Comparison of ENCODE assay signal across 2 fruit fly cellular contexts in genomic region chr3R:4360668-4361110, dm6.
TF ChIP-seq lines count a peak whose summit lies in the region.

No protein-coding gene starts in this region.

TF ChIP-seq in whole organism, embryonic, 481 proteins besides CTCF, POLR2A, EP300 and RAD21 (continued from another document and continues in another):
- peak; percentile 52; the same call in 1 of the 2 replicates for TF ChIP-seq CG4360 (GFP tag; IDR thresholded peaks at IDR 0.05; lab: Robert Waterston, UW)
- TF ChIP-seq zen (tag; optimal IDR thresholded peaks at IDR 0.05; lab: Kevin White, UChicago), result no peak
- no peak for TF ChIP-seq gt (GFP tag; IDR thresholded peaks at IDR 0.05; lab: Robert Waterston, UW)
- TF ChIP-seq grn (GFP tag; optimal IDR thresholded peaks at IDR 0.05; lab: Kevin White, UChicago), result peak; percentile 51
- peak in 1 of 2 experiments; percentile 0 for TF ChIP-seq Pdp1 (GFP tag; optimal IDR thresholded peaks at IDR 0.05; lab: Kevin White, UChicago)
- TF ChIP-seq zen2 (GFP tag; IDR thresholded peaks at IDR 0.05; lab: Robert Waterston, UW; ENCODE audit: partially characterized antibody), result 0 out of 3 replicates have a peak, but pooled peaks have one; percentile 21
- peak; percentile 29 for TF ChIP-seq CG8478 (optimal IDR thresholded peaks at IDR 0.05; lab: Kevin White, UChicago)
- TF ChIP-seq CG2116 (GFP tag; optimal IDR thresholded peaks at IDR 0.05; lab: Kevin White, UChicago), result no peak
- peak; percentile 1 for TF ChIP-seq CG12769 (tag; optimal IDR thresholded peaks at IDR 0.05; lab: Kevin White, UChicago)
- no peak for TF ChIP-seq repo (GFP tag; optimal IDR thresholded peaks at IDR 0.05; lab: Kevin White, UChicago)
- no peak for TF ChIP-seq emc (GFP tag; optimal IDR thresholded peaks at IDR 0.05; lab: Kevin White, UChicago)
- TF ChIP-seq Deaf1 (tag; optimal IDR thresholded peaks at IDR 0.05; lab: Kevin White, UChicago), result peak; percentile 88
- peak; percentile 87 for TF ChIP-seq Med (GFP tag; lab: Kevin White, UChicago)
- TF ChIP-seq CG15514 (GFP tag; optimal IDR thresholded peaks at IDR 0.05; lab: Kevin White, UChicago), result no peak
- TF ChIP-seq CG11456 (GFP tag; IDR thresholded peaks at IDR 0.05; lab: Robert Waterston, UW), result no peak
- TF ChIP-seq CG10543 (GFP tag; optimal IDR thresholded peaks at IDR 0.05; lab: Kevin White, UChicago), result peak; percentile 72
- TF ChIP-seq luna (GFP tag; optimal IDR thresholded peaks at IDR 0.05; lab: Kevin White, UChicago), result no peak
- peak; percentile 100 for TF ChIP-seq onecut (GFP tag; IDR thresholded peaks at IDR 0.05; lab: Robert Waterston, UW)
- no peak for TF ChIP-seq fru (optimal IDR thresholded peaks at IDR 0.05; lab: Kevin White, UChicago)
- peak; percentile 21 for TF ChIP-seq BEAF-32 (GFP tag; optimal IDR thresholded peaks at IDR 0.05; lab: Kevin White, UChicago)
- TF ChIP-seq pb (GFP tag; optimal IDR thresholded peaks at IDR 0.05; lab: Kevin White, UChicago), result peak; percentile 10
- TF ChIP-seq fd102C (GFP tag; optimal IDR thresholded peaks at IDR 0.05; lab: Kevin White, UChicago), result no peak
- TF ChIP-seq bbx (GFP tag; IDR thresholded peaks at IDR 0.05; lab: Robert Waterston, UW; ENCODE audit: partially characterized antibody), result peak; percentile 63
- TF ChIP-seq ham (GFP tag; IDR thresholded peaks at IDR 0.05; lab: Robert Waterston, UW), result no peak
- no peak for TF ChIP-seq peb (GFP tag; IDR thresholded peaks at IDR 0.05; lab: Robert Waterston, UW)
- 0 out of 3 replicates have a peak, but pooled peaks have one; percentile 48 for TF ChIP-seq Dbx (GFP tag; IDR thresholded peaks at IDR 0.05; lab: Robert Waterston, UW)
- peak; percentile 38; the same call in 1 of the 2 replicates for TF ChIP-seq rib (GFP tag; IDR thresholded peaks at IDR 0.05; lab: Robert Waterston, UW)
- peak; percentile 53 for TF ChIP-seq ftz-f1 (GFP tag; optimal IDR thresholded peaks at IDR 0.05; lab: Kevin White, UChicago)
- 0 out of 2 replicates have a peak, but pooled peaks have one; percentile 25 for TF ChIP-seq Scr (GFP tag; IDR thresholded peaks at IDR 0.05; lab: Robert Waterston, UW; ENCODE audit: partially characterized antibody)
- no peak for TF ChIP-seq bowl (GFP tag; IDR thresholded peaks at IDR 0.05; lab: Robert Waterston, UW)
- peak; percentile 91 for TF ChIP-seq crol (GFP tag; IDR thresholded peaks at IDR 0.05; lab: Robert Waterston, UW)
- TF ChIP-seq bigmax (GFP tag; optimal IDR thresholded peaks at IDR 0.05; lab: Kevin White, UChicago), result no peak
- peak; percentile 28; the same call in 1 of the 2 replicates for TF ChIP-seq Drgx (GFP tag; IDR thresholded peaks at IDR 0.05; lab: Robert Waterston, UW)
- no peak for TF ChIP-seq CG4854 (GFP tag; optimal IDR thresholded peaks at IDR 0.05; lab: Kevin White, UChicago)
- TF ChIP-seq ap (GFP tag; IDR thresholded peaks at IDR 0.05; lab: Robert Waterston, UW), result no peak
- TF ChIP-seq Sin3A (optimal IDR thresholded peaks at IDR 0.05; lab: Kevin White, UChicago), result no peak
- TF ChIP-seq CG10565 (GFP tag; optimal IDR thresholded peaks at IDR 0.05; lab: Kevin White, UChicago), result no peak
- TF ChIP-seq CG6765 (GFP tag; optimal IDR thresholded peaks at IDR 0.05; lab: Kevin White, UChicago), result peak; percentile 55
- 0 out of 2 replicates have a peak, but pooled peaks have one; percentile 11 for TF ChIP-seq CG16779 (GFP tag; IDR thresholded peaks at IDR 0.05; lab: Robert Waterston, UW)
- TF ChIP-seq CG2875 (GFP tag; optimal IDR thresholded peaks at IDR 0.05; lab: Kevin White, UChicago), result no peak
- TF ChIP-seq NfI (GFP tag; optimal IDR thresholded peaks at IDR 0.05; lab: Kevin White, UChicago), result peak; percentile 10
- peak; percentile 69; the same call in 1 of the 3 replicates for TF ChIP-seq CG6175 (GFP tag; IDR thresholded peaks at IDR 0.05; lab: Robert Waterston, UW)
- no peak for TF ChIP-seq hkb (optimal IDR thresholded peaks at IDR 0.05; lab: Kevin White, UChicago)
- peak; percentile 65 for TF ChIP-seq hkb (GFP tag; IDR thresholded peaks at IDR 0.05; lab: Robert Waterston, UW)
- TF ChIP-seq caup (GFP tag; optimal IDR thresholded peaks at IDR 0.05; lab: Kevin White, UChicago; ENCODE audit: severe bottlenecking), result peak; percentile 2
- no peak for TF ChIP-seq Six4 (GFP tag; optimal IDR thresholded peaks at IDR 0.05; lab: Kevin White, UChicago)
- TF ChIP-seq CG1233 (GFP tag; optimal IDR thresholded peaks at IDR 0.05; lab: Kevin White, UChicago), result no peak
- TF ChIP-seq chinmo (GFP tag; IDR thresholded peaks at IDR 0.05; lab: Robert Waterston, UW; ENCODE audit: partially characterized antibody), result peak; percentile 75; the same call in 1 of the 4 replicates
- no peak for TF ChIP-seq CG8290 (GFP tag; optimal IDR thresholded peaks at IDR 0.05; lab: Kevin White, UChicago)
- TF ChIP-seq CG8290 (tag; optimal IDR thresholded peaks at IDR 0.05; lab: Kevin White, UChicago), result peak in 1 of 2 experiments; percentile 40
- peak in 1 of 2 experiments; percentile 54 for TF ChIP-seq Hr51 (GFP tag; optimal IDR thresholded peaks at IDR 0.05; lab: Kevin White, UChicago)
- TF ChIP-seq Lhr (GFP tag; optimal IDR thresholded peaks at IDR 0.05; lab: Kevin White, UChicago), result peak; percentile 7
- no peak for TF ChIP-seq CG9817 (tag; optimal IDR thresholded peaks at IDR 0.05; lab: Kevin White, UChicago)
- no peak for TF ChIP-seq CG7786 (GFP tag; optimal IDR thresholded peaks at IDR 0.05; lab: Kevin White, UChicago)
- TF ChIP-seq tap (tag; optimal IDR thresholded peaks at IDR 0.05; lab: Kevin White, UChicago), result no peak
- TF ChIP-seq esg (GFP tag; conservative IDR thresholded peaks at IDR 0.05; lab: Robert Waterston, UW), result no peak
- TF ChIP-seq crp (GFP tag; optimal IDR thresholded peaks at IDR 0.05; lab: Kevin White, UChicago), result no peak
- TF ChIP-seq Hr3 (GFP tag; optimal IDR thresholded peaks at IDR 0.05; lab: Kevin White, UChicago), result no peak
- TF ChIP-seq CG12071 (GFP tag; optimal IDR thresholded peaks at IDR 0.05; lab: Kevin White, UChicago), result peak; percentile 27
- peak; percentile 41 for TF ChIP-seq CG18599 (GFP tag; optimal IDR thresholded peaks at IDR 0.05; lab: Kevin White, UChicago)
- no peak for TF ChIP-seq jumu (GFP tag; optimal IDR thresholded peaks at IDR 0.05; lab: Kevin White, UChicago)
- TF ChIP-seq CG13894 (tag; optimal IDR thresholded peaks at IDR 0.05; lab: Kevin White, UChicago), result peak; percentile 33
- peak; percentile 98 for TF ChIP-seq abd-A (tag; optimal IDR thresholded peaks at IDR 0.05; lab: Kevin White, UChicago)
- no peak for TF ChIP-seq shn (GFP tag; optimal IDR thresholded peaks at IDR 0.05; lab: Kevin White, UChicago)

TF ChIP-seq in whole organism, prepupa, 60 proteins besides CTCF, POLR2A, EP300 and RAD21 (continued from another document):
- TF ChIP-seq CG7368 (GFP tag; optimal IDR thresholded peaks at IDR 0.05; lab: Kevin White, UChicago) (peak; percentile 3), CG11294 (GFP tag; IDR thresholded peaks at IDR 0.05; lab: Robert Waterston, UW) (no peak), Sox15 (GFP tag; optimal IDR thresholded peaks at IDR 0.05; lab: Kevin White, UChicago) (no peak), Sox102F (GFP tag; optimal IDR thresholded peaks at IDR 0.05; lab: Kevin White, UChicago) (peak; percentile 13), CG8319 (GFP tag; optimal IDR thresholded peaks at IDR 0.05; lab: Kevin White, UChicago) (no peak), Lpt (GFP tag; optimal IDR thresholded peaks at IDR 0.05; lab: Kevin White, UChicago) (peak; percentile 36), CG11902 (GFP tag; optimal IDR thresholded peaks at IDR 0.05; lab: Kevin White, UChicago) (peak; percentile 24), CG6808 (GFP tag; optimal IDR thresholded peaks at IDR 0.05; lab: Kevin White, UChicago) (no peak), CG6854 (GFP tag; optimal IDR thresholded peaks at IDR 0.05; lab: Kevin White, UChicago) (peak; percentile 19), CG34406 (GFP tag; optimal IDR thresholded peaks at IDR 0.05; lab: Kevin White, UChicago) (no peak), ss (GFP tag; optimal IDR thresholded peaks at IDR 0.05; lab: Kevin White, UChicago) (peak in 1 of 2 experiments; percentile 24), Ets21C (GFP tag; optimal IDR thresholded peaks at IDR 0.05; lab: Kevin White, UChicago) (no peak), Eip75B (GFP tag; optimal IDR thresholded peaks at IDR 0.05; lab: Kevin White, UChicago) (peak; percentile 45), CG9139 (GFP tag; optimal IDR thresholded peaks at IDR 0.05; lab: Kevin White, UChicago) (no peak), acj6 (GFP tag; optimal IDR thresholded peaks at IDR 0.05; lab: Kevin White, UChicago) (no peak), CG4318 (GFP tag; optimal IDR thresholded peaks at IDR 0.05; lab: Kevin White, UChicago) (no peak), esn (GFP tag; optimal IDR thresholded peaks at IDR 0.05; lab: Kevin White, UChicago) (peak; percentile 21), spab (GFP tag; optimal IDR thresholded peaks at IDR 0.05; lab: Kevin White, UChicago) (no peak), Sox14 (GFP tag; optimal IDR thresholded peaks at IDR 0.05; lab: Kevin White, UChicago) (peak; percentile 12), CG31627 (GFP tag; optimal IDR thresholded peaks at IDR 0.05; lab: Kevin White, UChicago) (no peak), svp (GFP tag; lab: Kevin White, UChicago) (peak; percentile 89), CG32006 (GFP tag; optimal IDR thresholded peaks at IDR 0.05; lab: Kevin White, UChicago) (no peak), CG8119 (GFP tag; IDR thresholded peaks at IDR 0.05; lab: Robert Waterston, UW) (peak; percentile 33; the same call in 1 of the 3 replicates), Gug (GFP tag; IDR thresholded peaks at IDR 0.05; lab: Robert Waterston, UW) (0 out of 2 replicates have a peak, but pooled peaks have one; percentile 10), CG3919 (GFP tag; optimal IDR thresholded peaks at IDR 0.05; lab: Kevin White, UChicago) (peak; percentile 14), CG6276 (GFP tag; optimal IDR thresholded peaks at IDR 0.05; lab: Kevin White, UChicago) (peak; percentile 5), Smox (GFP tag; optimal IDR thresholded peaks at IDR 0.05; lab: Kevin White, UChicago) (no peak), Blimp-1 (GFP tag; optimal IDR thresholded peaks at IDR 0.05; lab: Kevin White, UChicago) (no peak)
